Fruit fly (Drosophila melanogaster) whole organism, embryonic: Measurements from ENCODE around the gene CG11698.
A peak's percentile ranks its signal among the peaks of the same experiment; 100 is the strongest.

ENCODE experiments used
- ATbp ChIP-seq: fragments of 200-800 bp; sonication (Bioruptor generic); optimal IDR thresholded peaks from 2 replicates; lab custom pipeline; 2017; ENCODE audit warnings: missing biosample characterization, mild to moderate bottlenecking, missing genetic modification characterization, missing genetic modification reagents
- Aef1 ChIP-seq: fragments of 200-800 bp; sonication (Bioruptor generic); IDR thresholded peaks from 3 replicates; pipeline ENCODE4 v1.3.6; 2022; ENCODE audit warnings: missing biosample characterization, missing genetic modification characterization
- B-H1 ChIP-seq: fragments of 200-800 bp; sonication (Bioruptor generic); IDR thresholded peaks from 3 replicates; pipeline ENCODE4 v1.3.6; 2022; ENCODE audit warnings: missing biosample characterization, missing genetic modification characterization
- BEAF-32 ChIP-seq: fragments of 200-800 bp; sonication (Bioruptor generic); optimal IDR thresholded peaks from 3 replicates; lab custom pipeline; 2017; ENCODE audit warnings: missing biosample characterization, missing genetic modification characterization, mild to moderate bottlenecking, moderate library complexity, missing genetic modification reagents
- BtbVII ChIP-seq: fragments of 200-800 bp; sonication (Bioruptor generic); optimal IDR thresholded peaks from 3 replicates; lab custom pipeline; 2017; ENCODE audit warnings: missing biosample characterization, mild to moderate bottlenecking, missing genetic modification characterization
- CG10462 ChIP-seq: fragments of 200-800 bp; sonication (Bioruptor generic); optimal IDR thresholded peaks from 2 replicates; lab custom pipeline; 2016; ENCODE audit warnings: missing biosample characterization, missing genetic modification characterization
- CG12236 ChIP-seq: fragments of 200-800 bp; sonication (Bioruptor generic); optimal IDR thresholded peaks from 2 replicates; lab custom pipeline; 2016; ENCODE audit warnings: missing biosample characterization, missing genetic modification characterization
- CG14860 ChIP-seq: fragments of 200-800 bp; sonication (Bioruptor generic); IDR thresholded peaks from 3 replicates; pipeline ENCODE4 v1.3.6; 2022; ENCODE audit warnings: missing biosample characterization, missing genetic modification characterization; ENCODE audit not compliant: partially characterized antibody
- CG15601 ChIP-seq: fragments of 200-800 bp; sonication (Bioruptor generic); optimal IDR thresholded peaks from 3 replicates; lab custom pipeline; 2019; ENCODE audit warnings: missing biosample characterization, mild to moderate bottlenecking, missing genetic modification characterization, moderate library complexity
- CG1647 ChIP-seq: fragments of 200-800 bp; sonication (Bioruptor generic); optimal IDR thresholded peaks from 3 replicates; lab custom pipeline; 2016; ENCODE audit warnings: missing biosample characterization, missing genetic modification characterization
- CG1832 ChIP-seq: fragments of 200-800 bp; sonication (Bioruptor generic); optimal IDR thresholded peaks from 2 replicates; lab custom pipeline; 2017; ENCODE audit warnings: missing biosample characterization, mild to moderate bottlenecking, missing genetic modification characterization, inconsistent platforms
- CG18599 ChIP-seq: fragments of 200-800 bp; sonication (Bioruptor generic); optimal IDR thresholded peaks from 3 replicates; lab custom pipeline; 2017; ENCODE audit warnings: missing biosample characterization, missing genetic modification characterization, mild to moderate bottlenecking, moderate library complexity, missing genetic modification reagents
- CG8281 ChIP-seq: fragments of 200-800 bp; sonication (Bioruptor generic); optimal IDR thresholded peaks from 2 replicates; lab custom pipeline; 2018; ENCODE audit warnings: missing biosample characterization, mild to moderate bottlenecking, missing genetic modification characterization, moderate library complexity
- CG8290 ChIP-seq, 3 experiments: fragments of 200-800 bp; sonication (Bioruptor generic); optimal IDR thresholded peaks; 2 replicates each; lab custom pipeline; 2016 to 2019; ENCODE audit warnings: missing biosample characterization in 3 of 3, missing genetic modification characterization in 3 of 3, mild to moderate bottlenecking in 2 of 3, moderate library complexity in 1 of 3
- CG9932 ChIP-seq: fragments of 200-800 bp; sonication (Bioruptor generic); IDR thresholded peaks from 2 replicates; pipeline ENCODE4 v1.3.6; 2022; ENCODE audit warnings: missing biosample characterization, missing genetic modification characterization
- CHES-1-like ChIP-seq: fragments of 200-800 bp; sonication (Bioruptor generic); optimal IDR thresholded peaks from 2 replicates; lab custom pipeline; 2016; ENCODE audit warnings: missing biosample characterization, missing genetic modification characterization
- Chrac-16 ChIP-seq: fragments of 200-800 bp; sonication (Bioruptor generic); optimal IDR thresholded peaks from 3 replicates; lab custom pipeline; 2016; ENCODE audit warnings: missing biosample characterization, missing genetic modification characterization
- Dfd ChIP-seq, 2 experiments: fragments of >200 bp; optimal IDR thresholded peaks; 2 replicates each; lab custom pipeline; 2017; ENCODE audit warnings: missing biosample characterization in 2 of 2, missing genetic modification characterization in 2 of 2
- HmgD ChIP-seq: fragments of 200-800 bp; sonication (Bioruptor generic); optimal IDR thresholded peaks from 3 replicates; lab custom pipeline; 2016; ENCODE audit warnings: missing biosample characterization, missing genetic modification characterization
- MTF-1 ChIP-seq: fragments of 200-800 bp; sonication (Bioruptor generic); optimal IDR thresholded peaks from 2 replicates; lab custom pipeline; 2018; ENCODE audit warnings: missing biosample characterization, mild to moderate bottlenecking, missing genetic modification characterization, borderline replicate concordance
- Nf-YA ChIP-seq: fragments of 200-800 bp; sonication (Bioruptor generic); IDR thresholded peaks from 2 replicates; pipeline ENCODE4 v1.3.6; 2022; ENCODE audit warnings: missing biosample characterization, missing genetic modification characterization
- NfI ChIP-seq: fragments of 200-800 bp; sonication (Bioruptor generic); optimal IDR thresholded peaks from 3 replicates; lab custom pipeline; 2018; ENCODE audit warnings: missing biosample characterization, mild to moderate bottlenecking, missing genetic modification characterization, moderate library complexity
- Rx ChIP-seq: fragments of 200-800 bp; sonication (Bioruptor generic); IDR thresholded peaks from 2 replicates; pipeline ENCODE4 v1.3.6; 2022; ENCODE audit warnings: missing biosample characterization, missing genetic modification characterization
- Sry-β ChIP-seq: fragments of 200-800 bp; sonication (Bioruptor generic); optimal IDR thresholded peaks from 2 replicates; lab custom pipeline; 2018; ENCODE audit warnings: missing biosample characterization, mild to moderate bottlenecking, missing genetic modification characterization, moderate library complexity
- Tbp ChIP-seq: fragments of >200 bp; optimal IDR thresholded peaks from 2 replicates; lab custom pipeline; 2018; ENCODE audit warnings: missing biosample characterization, missing genetic modification characterization
- ab ChIP-seq: fragments of 200-800 bp; sonication (Bioruptor generic); optimal IDR thresholded peaks from 2 replicates; lab custom pipeline; 2016; ENCODE audit warnings: missing biosample characterization, missing genetic modification characterization
- ara ChIP-seq: fragments of 200-800 bp; sonication (Bioruptor generic); IDR thresholded peaks from 2 replicates; pipeline ENCODE4 v1.3.6; 2022; ENCODE audit warnings: missing biosample characterization, missing genetic modification characterization
- ase ChIP-seq: fragments of 200-800 bp; sonication (Bioruptor generic); IDR thresholded peaks from 3 replicates; pipeline ENCODE4 v1.3.6; 2022; ENCODE audit warnings: missing biosample characterization, missing genetic modification characterization
- az2 ChIP-seq: fragments of 200-800 bp; sonication (Bioruptor generic); optimal IDR thresholded peaks from 3 replicates; lab custom pipeline; 2016; ENCODE audit warnings: missing biosample characterization, missing genetic modification characterization
- bab2 ChIP-seq: fragments of 200-800 bp; sonication (Bioruptor generic); optimal IDR thresholded peaks from 2 replicates; lab custom pipeline; 2016; ENCODE audit warnings: missing biosample characterization, missing genetic modification characterization
- cwo ChIP-seq: fragments of 200-800 bp; sonication (Bioruptor generic); optimal IDR thresholded peaks from 3 replicates; lab custom pipeline; 2017; ENCODE audit warnings: missing biosample characterization, missing genetic modification characterization, mild to moderate bottlenecking, moderate library complexity, missing genetic modification reagents
- eyg ChIP-seq: fragments of 200-800 bp; sonication (Bioruptor generic); optimal IDR thresholded peaks from 3 replicates; lab custom pipeline; 2016; ENCODE audit warnings: missing biosample characterization, missing genetic modification characterization
- ftz-f1 ChIP-seq: fragments of 200-800 bp; sonication (Bioruptor generic); optimal IDR thresholded peaks from 2 replicates; lab custom pipeline; 2016; ENCODE audit warnings: missing biosample characterization, missing genetic modification characterization
- ham ChIP-seq: fragments of 200-800 bp; sonication (Bioruptor generic); IDR thresholded peaks from 2 replicates; pipeline ENCODE4 v1.3.6; 2022; ENCODE audit warnings: missing biosample characterization, missing genetic modification characterization
- jigr1 ChIP-seq: fragments of 200-800 bp; sonication (Bioruptor generic); IDR thresholded peaks from 3 replicates; pipeline ENCODE4 v1.3.6; 2022; ENCODE audit warnings: missing biosample characterization, missing genetic modification characterization
- lilli ChIP-seq: fragments of 200-800 bp; sonication (Bioruptor generic); optimal IDR thresholded peaks from 3 replicates; lab custom pipeline; 2016; ENCODE audit warnings: missing biosample characterization, missing genetic modification characterization
- lola ChIP-seq, 3 experiments: fragments of >200 bp in 2 of 3; fragments of 200-800 bp in 1 of 3; sonication (Bioruptor generic) in 1 of 3; optimal IDR thresholded peaks; 2 replicates each; lab custom pipeline; 2017 to 2019; ENCODE audit warnings: missing biosample characterization in 3 of 3, missing genetic modification characterization in 3 of 3, mild to moderate bottlenecking in 1 of 3, moderate library complexity in 1 of 3
- luna ChIP-seq: fragments of 200-800 bp; sonication (Bioruptor generic); optimal IDR thresholded peaks from 2 replicates; lab custom pipeline; 2016; ENCODE audit warnings: missing biosample characterization, missing genetic modification characterization
- mam ChIP-seq: fragments of 200-800 bp; sonication (Bioruptor generic); optimal IDR thresholded peaks from 3 replicates; lab custom pipeline; 2016; ENCODE audit warnings: missing biosample characterization, missing genetic modification characterization
- pan ChIP-seq, 4 experiments: fragments of >200 bp in 3 of 4; fragments of 200-800 bp in 1 of 4; sonication (Bioruptor generic) in 1 of 4; optimal IDR thresholded peaks in 3 of 4; IDR thresholded peaks in 1 of 4; 2 replicates each; pipeline versions ENCODE4 v1.3.6 to Lab custom; 2017 to 2022; ENCODE audit warnings: missing biosample characterization in 2 of 4, missing genetic modification characterization in 2 of 4, mixed read lengths in 1 of 4
- repo ChIP-seq: fragments of 200-800 bp; sonication (Bioruptor generic); optimal IDR thresholded peaks from 2 replicates; lab custom pipeline; 2016; ENCODE audit warnings: missing biosample characterization, missing genetic modification characterization
- row ChIP-seq: fragments of 200-800 bp; sonication (Bioruptor generic); IDR thresholded peaks from 3 replicates; pipeline ENCODE4 v1.3.6; 2022; ENCODE audit warnings: missing biosample characterization, missing genetic modification characterization
- slp2 ChIP-seq: fragments of 200-800 bp; sonication (Bioruptor generic); optimal IDR thresholded peaks from 2 replicates; lab custom pipeline; 2016; ENCODE audit warnings: missing biosample characterization, missing genetic modification characterization
- twi ChIP-seq: fragments of 200-800 bp; optimal IDR thresholded peaks from 2 replicates; lab custom pipeline; 2019; ENCODE audit warnings: missing biosample characterization, mild to moderate bottlenecking, missing genetic modification characterization, moderate library complexity
- usp ChIP-seq: fragments of >200 bp; optimal IDR thresholded peaks from 2 replicates; lab custom pipeline; 2017; ENCODE audit warnings: missing biosample characterization, missing genetic modification characterization
- wor ChIP-seq: fragments of 200-800 bp; sonication (Bioruptor generic); IDR thresholded peaks from 2 replicates; pipeline ENCODE4 v1.3.6; 2022; ENCODE audit warnings: missing biosample characterization, missing genetic modification characterization
- zen2 ChIP-seq: fragments of 200-800 bp; sonication (Bioruptor generic); IDR thresholded peaks from 3 replicates; pipeline ENCODE4 v1.3.6; 2022; ENCODE audit warnings: missing biosample characterization, missing genetic modification characterization; ENCODE audit not compliant: partially characterized antibody
- zf30C ChIP-seq: fragments of 200-800 bp; sonication (Bioruptor generic); optimal IDR thresholded peaks from 3 replicates; lab custom pipeline; 2018; ENCODE audit warnings: missing biosample characterization, mild to moderate bottlenecking, missing genetic modification characterization

The CG11698 gene

dm6 chr3R:8264302-8265080 lies 47.5 kb upstream of the CG11698 start, which contains the start of the genes RPA1 and Mcm2 (continued):
- TF ChIP-seq twi (tag; lab: Kevin White, UChicago), result peak; percentile 72
- TF ChIP-seq CG1647 (GFP tag; lab: Kevin White, UChicago), result no peak
- TF ChIP-seq Nf-YA (GFP tag; lab: Robert Waterston, UW), result peak; percentile 16; the same call in 1 of the 2 replicates
- TF ChIP-seq Tbp (GFP tag; lab: Kevin White, UChicago), result no peak
- TF ChIP-seq Rx (GFP tag; lab: Robert Waterston, UW), result peak; percentile 48; the same call in 1 of the 2 replicates
- no peak for TF ChIP-seq pan (optimal IDR thresholded peaks at IDR 0.05; lab: Kevin White, UChicago)
- TF ChIP-seq pan (GFP tag; optimal IDR thresholded peaks at IDR 0.05 in 1 of 2, IDR thresholded peaks at IDR 0.05 in 1 of 2), result peak in 1 of 2 experiments; percentile 79
- TF ChIP-seq CHES-1-like, result no peak
- peak; percentile 47; the same call in 1 of the 2 replicates for TF ChIP-seq wor
- TF ChIP-seq BEAF-32 (GFP tag; lab: Kevin White, UChicago), result peak; percentile 19
- TF ChIP-seq CG15601 (tag; lab: Kevin White, UChicago), result peak; percentile 47
- peak; percentile 72 for TF ChIP-seq lilli (GFP tag; lab: Kevin White, UChicago)
- TF ChIP-seq CG9932 (GFP tag; lab: Robert Waterston, UW), result peak; percentile 93
- TF ChIP-seq B-H1 (GFP tag; lab: Robert Waterston, UW), result peak; percentile 44; the same call in 2 of the 3 replicates
- TF ChIP-seq zf30C (GFP tag; lab: Kevin White, UChicago), result no peak
- TF ChIP-seq NfI (GFP tag; lab: Kevin White, UChicago), result peak; percentile 82
- 0 out of 3 replicates have a peak, but pooled peaks have one; percentile 51 for TF ChIP-seq jigr1 (GFP tag; lab: Robert Waterston, UW)
- peak; percentile 60 for TF ChIP-seq bab2 (GFP tag; lab: Kevin White, UChicago)
- no peak for TF ChIP-seq HmgD
- TF ChIP-seq ase (GFP tag; lab: Robert Waterston, UW), result peak; percentile 69; the same call in 1 of the 3 replicates
- TF ChIP-seq CG12236 (GFP tag; lab: Kevin White, UChicago), result no peak
- peak; percentile 49 for TF ChIP-seq cwo
- TF ChIP-seq Dfd (GFP tag; optimal IDR thresholded peaks at IDR 0.05; lab: Kevin White, UChicago), result no peak
- TF ChIP-seq Chrac-16, result peak; percentile 82
- TF ChIP-seq usp (GFP tag; lab: Kevin White, UChicago), result no peak
- peak; percentile 24 for TF ChIP-seq CG8290 (GFP tag; optimal IDR thresholded peaks at IDR 0.05; lab: Kevin White, UChicago)
- peak in 1 of 2 experiments; percentile 30 for TF ChIP-seq CG8290 (tag; optimal IDR thresholded peaks at IDR 0.05; lab: Kevin White, UChicago)
- no peak for TF ChIP-seq ftz-f1
- 0 out of 3 replicates have a peak, but pooled peaks have one; percentile 6 for TF ChIP-seq zen2
- no peak for TF ChIP-seq ab (GFP tag; lab: Kevin White, UChicago)
- peak; percentile 61 for TF ChIP-seq CG10462 (GFP tag; lab: Kevin White, UChicago)
- TF ChIP-seq slp2 (GFP tag; lab: Kevin White, UChicago), result no peak
- TF ChIP-seq lola (GFP tag; optimal IDR thresholded peaks at IDR 0.05; lab: Kevin White, UChicago), result peak in 1 of 3 experiments; percentile 79
- TF ChIP-seq CG14860 (GFP tag; lab: Robert Waterston, UW), result no peak
- TF ChIP-seq ATbp, result peak; percentile 38
- no peak for TF ChIP-seq CG1832 (GFP tag; lab: Kevin White, UChicago)
- TF ChIP-seq CG8281, result peak; percentile 50
- no peak for TF ChIP-seq eyg (GFP tag; lab: Kevin White, UChicago)
- peak; percentile 81 for TF ChIP-seq CG18599 (GFP tag; lab: Kevin White, UChicago)
- TF ChIP-seq repo (GFP tag; lab: Kevin White, UChicago), result no peak
- peak; percentile 74 for TF ChIP-seq mam (GFP tag; lab: Kevin White, UChicago)
- TF ChIP-seq luna, result no peak
- peak; percentile 30 for TF ChIP-seq Sry-β (GFP tag; lab: Kevin White, UChicago)
- peak; percentile 56 for TF ChIP-seq ara (GFP tag; lab: Robert Waterston, UW)
- TF ChIP-seq MTF-1 (GFP tag; lab: Kevin White, UChicago), result peak; percentile 32
- peak; percentile 55 for TF ChIP-seq BtbVII (GFP tag; lab: Kevin White, UChicago)
- peak; percentile 87 for TF ChIP-seq Aef1
- TF ChIP-seq row (GFP tag; lab: Robert Waterston, UW), result peak; percentile 93
- no peak for TF ChIP-seq ham (GFP tag; lab: Robert Waterston, UW)
- TF ChIP-seq az2, result peak; percentile 81
